Worm (Caenorhabditis elegans): ENCODE data around the gene Y49E10.27.

The Y49E10.27 gene

DNA sequence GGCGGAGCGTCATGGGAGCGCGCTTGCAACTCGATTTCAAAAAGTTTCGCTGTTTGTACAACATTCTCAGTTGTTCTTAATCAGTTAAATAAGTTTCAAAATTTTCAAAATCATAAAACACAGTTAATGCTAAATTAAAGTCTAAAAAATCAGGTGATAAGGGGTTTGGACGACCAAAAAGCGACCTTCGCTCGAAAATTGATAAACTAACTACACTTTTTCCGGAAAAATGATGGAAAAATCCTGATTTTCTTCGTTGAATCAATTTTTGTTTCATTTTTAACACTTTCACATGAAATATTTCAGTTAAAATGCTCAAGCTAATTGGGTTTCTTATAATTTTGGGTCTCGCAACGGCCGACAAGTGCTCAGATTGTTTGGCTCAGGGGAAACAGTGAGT, 4.0 kb upstream of the Y49E10.27 start, which contains the start of gene Y49E10.16:
Y49E10.16 (plus strand) TSS at position 301 of the 400 bp plus-strand sequence.
- no peak for TF ChIP-seq nhr-232 (tag; optimal IDR thresholded peaks at IDR 0.05)
- no peak for TF ChIP-seq ceh-34 (tag; optimal IDR thresholded peaks at IDR 0.05)

DNA sequence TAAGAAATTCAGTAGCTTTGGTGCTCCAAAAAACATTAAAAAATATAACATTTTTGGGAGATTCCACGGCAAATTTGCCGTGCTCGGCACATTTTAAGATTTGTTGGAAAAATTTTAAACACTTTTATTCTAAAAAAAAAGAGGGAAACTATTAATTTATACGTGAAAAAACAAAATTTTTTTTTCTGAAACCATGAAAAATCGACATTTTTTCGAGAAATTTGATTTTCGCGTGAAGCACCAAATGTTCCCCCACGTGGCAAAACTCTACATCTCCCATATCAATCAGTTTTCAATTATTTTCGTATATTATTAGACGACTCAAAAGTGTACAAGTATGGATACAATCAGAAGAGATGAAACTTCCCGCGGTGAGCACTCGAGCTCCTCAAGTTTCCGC, 2.0 kb downstream of the Y49E10.27 start, which contains the start of gene fbxa-218:
fbxa-218 (plus strand) TSS at position 301 of the 400 bp plus-strand sequence.
- TF ChIP-seq hlh-30 (tag; optimal IDR thresholded peaks at IDR 0.05; ENCODE audit: insufficient read depth) (no peak), tbx-7 (tag; optimal IDR thresholded peaks at IDR 0.05) (no peak), ttx-3 (tag; optimal IDR thresholded peaks at IDR 0.05) (no peak), sdc-2 (tag; optimal IDR thresholded peaks at IDR 0.05) (no peak), elt-4 (tag; optimal IDR thresholded peaks at IDR 0.05) (no peak), ceh-6 (GFP tag; optimal IDR thresholded peaks at IDR 0.05) (no peak), unc-55 (GFP tag; optimal IDR thresholded peaks at IDR 0.05) (no peak), pag-3 (tag; optimal IDR thresholded peaks at IDR 0.05; ENCODE audit: borderline replicate concordance) (no peak), odd-2 (tag; optimal IDR thresholded peaks at IDR 0.05) (no peak), ahr-1 (tag; optimal IDR thresholded peaks at IDR 0.05) (no peak), lin-11 (tag; optimal IDR thresholded peaks at IDR 0.05) (no peak), mec-3 (tag; optimal IDR thresholded peaks at IDR 0.05; ENCODE audit: borderline replicate concordance) (no peak), ceh-2 (tag; optimal IDR thresholded peaks at IDR 0.05) (no peak), ceh-18 (tag; optimal IDR thresholded peaks at IDR 0.05) (no peak), pros-1 (tag; optimal IDR thresholded peaks at IDR 0.05) (no peak), K09A11.1 (tag; optimal IDR thresholded peaks at IDR 0.05; ENCODE audit: insufficient read depth) (no peak)

DNA sequence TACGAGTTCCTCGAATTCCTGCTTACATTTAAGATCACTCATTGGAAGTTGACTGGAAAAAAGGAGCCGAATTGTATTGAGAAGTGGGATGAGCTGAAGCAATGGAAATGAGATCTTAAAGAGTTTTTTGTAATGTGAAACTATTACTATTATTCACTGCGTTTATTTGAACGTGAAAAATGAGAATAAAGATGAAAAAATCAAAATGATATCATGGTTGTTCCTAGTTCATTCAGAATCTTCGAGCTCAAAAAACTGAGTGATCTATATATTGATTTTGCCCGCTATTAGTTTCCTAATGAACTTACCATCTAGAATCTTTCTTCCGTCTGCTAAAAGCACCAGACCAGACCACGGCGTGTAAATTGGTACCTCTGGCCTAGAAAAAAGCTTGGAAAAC, 2.8 kb downstream of the Y49E10.27 start:
- TF ChIP-seq che-1 (tag; optimal IDR thresholded peaks at IDR 0.05) (no peak), pat-9 (tag; optimal IDR thresholded peaks at IDR 0.05) (no peak), K09A11.1 (tag; optimal IDR thresholded peaks at IDR 0.05; ENCODE audit: insufficient read depth) (no peak), madf-2 (tag; optimal IDR thresholded peaks at IDR 0.05) (no peak), pqm-1 (tag; optimal IDR thresholded peaks at IDR 0.05) (no peak), unc-86 (tag; optimal IDR thresholded peaks at IDR 0.05) (no peak), ceh-31 (tag; optimal IDR thresholded peaks at IDR 0.05) (no peak), zip-5 (tag; optimal IDR thresholded peaks at IDR 0.05) (no peak), fax-1 (tag; optimal IDR thresholded peaks at IDR 0.05) (no peak), ceh-34 (tag; optimal IDR thresholded peaks at IDR 0.05) (no peak), ttx-3 (tag; optimal IDR thresholded peaks at IDR 0.05) (no peak), ahr-1 (tag; optimal IDR thresholded peaks at IDR 0.05) (no peak), lin-11 (tag; optimal IDR thresholded peaks at IDR 0.05) (no peak), ref-2 (tag; optimal IDR thresholded peaks at IDR 0.05) (no peak), T23F11.4 (GFP tag; optimal IDR thresholded peaks at IDR 0.05) (no peak), dve-1 (tag; optimal IDR thresholded peaks at IDR 0.05) (no peak), fkh-10 (GFP tag; optimal IDR thresholded peaks at IDR 0.05) (no peak), sox-4 (tag; optimal IDR thresholded peaks at IDR 0.05) (no peak), unc-42 (tag; optimal IDR thresholded peaks at IDR 0.05) (no peak)

DNA sequence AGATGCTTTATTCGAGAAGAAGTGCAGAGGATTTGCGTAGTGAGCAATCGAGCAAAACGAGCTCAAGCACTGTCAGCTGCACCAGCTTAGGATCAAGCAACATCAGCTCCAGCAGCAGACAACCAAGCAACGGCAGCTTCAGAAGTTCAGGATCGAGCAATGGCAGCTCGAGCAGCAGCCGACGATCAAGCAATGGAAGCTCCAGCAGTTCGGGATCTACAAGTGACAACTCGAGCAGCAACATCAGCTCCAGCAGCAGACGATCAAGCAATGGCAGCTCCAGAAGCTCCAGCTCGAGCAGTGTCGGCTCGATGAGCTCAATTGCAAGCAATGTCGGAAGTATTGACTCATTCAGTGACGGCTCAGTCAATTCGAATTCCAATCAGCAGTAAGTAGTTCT, 4.9 kb downstream of the Y49E10.27 start:
- TF ChIP-seq odd-2 (tag; optimal IDR thresholded peaks at IDR 0.05) (no peak), elt-4 (tag; optimal IDR thresholded peaks at IDR 0.05) (no peak), ceh-14 (tag; optimal IDR thresholded peaks at IDR 0.05) (no peak), ceh-2 (tag; optimal IDR thresholded peaks at IDR 0.05) (no peak), ceh-6 (GFP tag; optimal IDR thresholded peaks at IDR 0.05) (no peak), K09A11.1 (tag; optimal IDR thresholded peaks at IDR 0.05; ENCODE audit: insufficient read depth) (no peak), ama-1 (optimal IDR thresholded peaks at IDR 0.05) (no peak), dve-1 (tag; optimal IDR thresholded peaks at IDR 0.05) (no peak), syd-9 (tag; optimal IDR thresholded peaks at IDR 0.05) (no peak), gmeb-2 (tag; optimal IDR thresholded peaks at IDR 0.05) (no peak), rnt-1 (tag; optimal IDR thresholded peaks at IDR 0.05) (no peak), F13H6.1 (tag; optimal IDR thresholded peaks at IDR 0.05) (no peak), Y22D7AL.16 (tag; optimal IDR thresholded peaks at IDR 0.05) (no peak), hlh-30 (tag; optimal IDR thresholded peaks at IDR 0.05; ENCODE audit: insufficient read depth) (no peak), fax-1 (tag; optimal IDR thresholded peaks at IDR 0.05) (no peak)
